Worm (Caenorhabditis elegans): ENCODE results near the gene F55A11.7.
A peak's percentile ranks its signal among the peaks of the same experiment; 100 is the strongest.

- peak; percentile 51 for TF ChIP-seq nhr-80 (tag; optimal IDR thresholded peaks at IDR 0.05)
- TF ChIP-seq B0336.3 (GFP tag; IDR thresholded peaks at IDR 0.05) = no peak
- no peak for TF ChIP-seq F57C9.4 (tag; optimal IDR thresholded peaks at IDR 0.05)
- TF ChIP-seq somi-1 (GFP tag; optimal IDR thresholded peaks at IDR 0.05) = no peak
- no peak for TF ChIP-seq ztf-6 (GFP tag; IDR thresholded peaks at IDR 0.05)
- no peak for TF ChIP-seq ekl-4 (GFP tag; IDR thresholded peaks at IDR 0.05)
- TF ChIP-seq lsl-1 (GFP tag; optimal IDR thresholded peaks at IDR 0.05) = no peak
- TF ChIP-seq dpl-1 (GFP tag; optimal IDR thresholded peaks at IDR 0.05) = no peak
- no peak for TF ChIP-seq ama-1 (optimal IDR thresholded peaks at IDR 0.05)
- TF ChIP-seq ama-1 (GFP tag; optimal IDR thresholded peaks at IDR 0.05) = no peak
- TF ChIP-seq unc-62 (GFP tag; optimal IDR thresholded peaks at IDR 0.05) = no peak
- no peak for TF ChIP-seq mxl-1 (tag; optimal IDR thresholded peaks at IDR 0.05)
- no peak for TF ChIP-seq unc-130 (GFP tag; optimal IDR thresholded peaks at IDR 0.05)
Observed at ce11 chrV:11820551-11820950, 33.3 kb upstream of the F55A11.7 start.
